Worm (Caenorhabditis elegans) whole organism, late embryonic: ENCODE data around the gene cdk-12.
A peak's percentile ranks its signal among the peaks of the same experiment; 100 is the strongest.

ENCODE experiments used
- C08G9.2 ChIP-seq: sonication (generic microtip); optimal IDR thresholded peaks from 2 replicates; lab custom pipeline; 2016; ENCODE audit warnings: mild to moderate bottlenecking, missing genetic modification characterization, moderate library complexity, missing compliant biosample characterization
- C38D4.7 ChIP-seq: fragments of 200-800 bp; sonication (Bioruptor generic); optimal IDR thresholded peaks from 2 replicates; lab custom pipeline; 2018; ENCODE audit warnings: mild to moderate bottlenecking, missing genetic modification characterization, moderate library complexity, missing compliant biosample characterization
- K02D7.2 ChIP-seq: sonication (generic microtip); optimal IDR thresholded peaks from 2 replicates; lab custom pipeline; 2017; ENCODE audit warnings: mild to moderate bottlenecking, missing genetic modification characterization, missing compliant biosample characterization
- ahr-1 ChIP-seq: sonication (generic microtip); optimal IDR thresholded peaks from 2 replicates; lab custom pipeline; 2016; ENCODE audit warnings: missing genetic modification characterization, missing compliant biosample characterization
- ama-1 ChIP-seq: fragments of 150-350 bp; optimal IDR thresholded peaks from 2 replicates; lab custom pipeline; 2014
- ceh-14 ChIP-seq: sonication (generic microtip); optimal IDR thresholded peaks from 2 replicates; lab custom pipeline; 2016; ENCODE audit warnings: missing genotype, missing genetic modification characterization, missing compliant biosample characterization
- ceh-18 ChIP-seq: sonication (generic microtip); optimal IDR thresholded peaks from 2 replicates; lab custom pipeline; 2016; ENCODE audit warnings: missing genetic modification characterization, missing compliant biosample characterization
- ceh-19 ChIP-seq: fragments of 200-800 bp; sonication (Bioruptor generic); optimal IDR thresholded peaks from 2 replicates; lab custom pipeline; 2018; ENCODE audit warnings: mild to moderate bottlenecking, missing genetic modification characterization, missing compliant biosample characterization
- ceh-31 ChIP-seq: sonication (generic microtip); optimal IDR thresholded peaks from 2 replicates; lab custom pipeline; 2016; ENCODE audit warnings: missing genetic modification characterization, missing compliant biosample characterization
- ceh-34 ChIP-seq: sonication (generic microtip); optimal IDR thresholded peaks from 2 replicates; lab custom pipeline; 2016; ENCODE audit warnings: mild to moderate bottlenecking, missing genetic modification characterization, missing compliant biosample characterization
- ceh-45 ChIP-seq: fragments of 200-800 bp; sonication (Bioruptor generic); IDR thresholded peaks from 2 replicates; pipeline ENCODE4 v1.3.6; 2022; ENCODE audit warnings: missing genetic modification reagents, missing genetic modification characterization, missing compliant biosample characterization
- ceh-9 ChIP-seq: sonication (generic microtip); optimal IDR thresholded peaks from 2 replicates; lab custom pipeline; 2016; ENCODE audit warnings: mild to moderate bottlenecking, missing genetic modification characterization, inconsistent platforms, missing compliant biosample characterization
- che-1 ChIP-seq: sonication (generic microtip); optimal IDR thresholded peaks from 2 replicates; lab custom pipeline; 2016; ENCODE audit warnings: mild to moderate bottlenecking, missing genetic modification characterization, missing compliant biosample characterization
- dve-1 ChIP-seq: sonication (generic microtip); optimal IDR thresholded peaks from 2 replicates; lab custom pipeline; 2017; ENCODE audit warnings: antibody characterized with exemption, mild to moderate bottlenecking, missing genetic modification characterization, missing compliant biosample characterization
- elt-2 ChIP-seq: sonication (generic microtip); optimal IDR thresholded peaks from 2 replicates; lab custom pipeline; 2016; ENCODE audit warnings: missing genetic modification reagents, missing genetic modification characterization, missing compliant biosample characterization
- ets-4 ChIP-seq: sonication (generic microtip); optimal IDR thresholded peaks from 2 replicates; lab custom pipeline; 2016; ENCODE audit warnings: missing genetic modification characterization, missing compliant biosample characterization
- fax-1 ChIP-seq: sonication (generic microtip); optimal IDR thresholded peaks from 2 replicates; lab custom pipeline; 2016; ENCODE audit warnings: missing genotype, missing genetic modification characterization, missing compliant biosample characterization
- fkh-10 ChIP-seq: fragments of 150-350 bp; optimal IDR thresholded peaks from 2 replicates; lab custom pipeline; 2014; ENCODE audit warnings: missing biosample characterization, missing genetic modification reagents, missing genetic modification characterization
- fkh-6 ChIP-seq: sonication (generic microtip); optimal IDR thresholded peaks from 2 replicates; lab custom pipeline; 2016; ENCODE audit warnings: missing genetic modification characterization, missing compliant biosample characterization
- gmeb-2 ChIP-seq: sonication (generic microtip); optimal IDR thresholded peaks from 2 replicates; lab custom pipeline; 2016; ENCODE audit warnings: missing genetic modification characterization, inconsistent platforms, missing compliant biosample characterization
- hlh-13 ChIP-seq: fragments of 200-800 bp; sonication (Bioruptor generic); optimal IDR thresholded peaks from 2 replicates; lab custom pipeline; 2018; ENCODE audit warnings: mild to moderate bottlenecking, missing genetic modification characterization, missing compliant biosample characterization
- hlh-30 ChIP-seq: sonication (generic microtip); optimal IDR thresholded peaks from 2 replicates; lab custom pipeline; 2017; ENCODE audit warnings: antibody characterized with exemption, missing genetic modification characterization, missing compliant biosample characterization; ENCODE audit not compliant: insufficient read depth
- hlh-6 ChIP-seq: sonication (generic microtip); optimal IDR thresholded peaks from 2 replicates; lab custom pipeline; 2016; ENCODE audit warnings: missing genotype, missing genetic modification characterization, missing compliant biosample characterization
- lin-11 ChIP-seq: fragments of 200-800 bp; sonication (Bioruptor generic); optimal IDR thresholded peaks from 2 replicates; lab custom pipeline; 2018; ENCODE audit warnings: mild to moderate bottlenecking, missing genetic modification characterization, missing compliant biosample characterization
- mec-3 ChIP-seq: sonication (generic microtip); optimal IDR thresholded peaks from 2 replicates; lab custom pipeline; 2016; ENCODE audit warnings: borderline replicate concordance, missing genetic modification characterization, missing compliant biosample characterization
- nfya-1 ChIP-seq: sonication (generic microtip); optimal IDR thresholded peaks from 2 replicates; lab custom pipeline; 2017; ENCODE audit warnings: missing genetic modification characterization, mild to moderate bottlenecking, missing compliant biosample characterization, antibody characterized with exemption, moderate library complexity
- nhr-232 ChIP-seq: sonication (generic microtip); optimal IDR thresholded peaks from 2 replicates; lab custom pipeline; 2016; ENCODE audit warnings: missing genetic modification characterization, missing compliant biosample characterization
- odd-2 ChIP-seq: sonication (generic microtip); optimal IDR thresholded peaks from 2 replicates; lab custom pipeline; 2017; ENCODE audit warnings: antibody characterized with exemption, mild to moderate bottlenecking, missing genetic modification characterization, missing compliant biosample characterization
- pag-3 ChIP-seq: sonication (generic microtip); optimal IDR thresholded peaks from 2 replicates; lab custom pipeline; 2016; ENCODE audit warnings: missing compliant biosample characterization, missing genetic modification characterization, borderline replicate concordance
- pat-9 ChIP-seq: fragments of 200-800 bp; sonication (Bioruptor generic); optimal IDR thresholded peaks from 2 replicates; lab custom pipeline; 2018; ENCODE audit warnings: mild to moderate bottlenecking, missing genetic modification characterization, moderate library complexity, missing compliant biosample characterization
- pha-2 ChIP-seq: sonication (generic microtip); optimal IDR thresholded peaks from 2 replicates; lab custom pipeline; 2017; ENCODE audit warnings: mild to moderate bottlenecking, missing genetic modification characterization, missing compliant biosample characterization
- pha-4 ChIP-seq: fragments of 150-350 bp; optimal IDR thresholded peaks from 2 replicates; lab custom pipeline; 2018; ENCODE audit warnings: missing biosample characterization, missing genetic modification reagents, missing genetic modification characterization
- pqm-1 ChIP-seq: sonication (generic microtip); optimal IDR thresholded peaks from 2 replicates; lab custom pipeline; 2016; ENCODE audit warnings: missing genetic modification characterization, missing compliant biosample characterization
- ref-2 ChIP-seq: sonication (generic microtip); optimal IDR thresholded peaks from 2 replicates; lab custom pipeline; 2016; ENCODE audit warnings: missing genetic modification characterization, missing compliant biosample characterization
- rnt-1 ChIP-seq: sonication (generic microtip); optimal IDR thresholded peaks from 2 replicates; lab custom pipeline; 2016; ENCODE audit warnings: missing genetic modification characterization, missing compliant biosample characterization
- sdc-2 ChIP-seq: sonication (generic microtip); optimal IDR thresholded peaks from 2 replicates; lab custom pipeline; 2016; ENCODE audit warnings: missing genotype, missing genetic modification characterization, missing compliant biosample characterization
- sox-2 ChIP-seq: fragments of 200-800 bp; sonication (Bioruptor generic); IDR thresholded peaks from 2 replicates; pipeline ENCODE4 v1.3.6; 2022; ENCODE audit warnings: missing genetic modification reagents, missing genetic modification characterization, missing compliant biosample characterization
- sox-4 ChIP-seq: sonication (generic microtip); optimal IDR thresholded peaks from 2 replicates; lab custom pipeline; 2017; ENCODE audit warnings: mild to moderate bottlenecking, missing genetic modification characterization, inconsistent platforms, missing compliant biosample characterization
- tbx-2 ChIP-seq: sonication (generic microtip); optimal IDR thresholded peaks from 2 replicates; lab custom pipeline; 2016; ENCODE audit warnings: missing genetic modification characterization, missing compliant biosample characterization
- ttx-3 ChIP-seq: sonication (generic microtip); optimal IDR thresholded peaks from 2 replicates; lab custom pipeline; 2016; ENCODE audit warnings: missing genetic modification reagents, missing genetic modification characterization, missing compliant biosample characterization
- unc-55 ChIP-seq: sonication (generic microtip); optimal IDR thresholded peaks from 2 replicates; lab custom pipeline; 2017; ENCODE audit warnings: missing biosample characterization, missing genetic modification reagents, missing genetic modification characterization
- unc-86 ChIP-seq: sonication (generic microtip); optimal IDR thresholded peaks from 2 replicates; lab custom pipeline; 2016; ENCODE audit warnings: missing genetic modification characterization, missing compliant biosample characterization
- ztf-16 ChIP-seq: sonication (generic microtip); optimal IDR thresholded peaks from 2 replicates; lab custom pipeline; 2017; ENCODE audit warnings: missing genetic modification characterization, missing compliant biosample characterization

The cdk-12 gene

DNA sequence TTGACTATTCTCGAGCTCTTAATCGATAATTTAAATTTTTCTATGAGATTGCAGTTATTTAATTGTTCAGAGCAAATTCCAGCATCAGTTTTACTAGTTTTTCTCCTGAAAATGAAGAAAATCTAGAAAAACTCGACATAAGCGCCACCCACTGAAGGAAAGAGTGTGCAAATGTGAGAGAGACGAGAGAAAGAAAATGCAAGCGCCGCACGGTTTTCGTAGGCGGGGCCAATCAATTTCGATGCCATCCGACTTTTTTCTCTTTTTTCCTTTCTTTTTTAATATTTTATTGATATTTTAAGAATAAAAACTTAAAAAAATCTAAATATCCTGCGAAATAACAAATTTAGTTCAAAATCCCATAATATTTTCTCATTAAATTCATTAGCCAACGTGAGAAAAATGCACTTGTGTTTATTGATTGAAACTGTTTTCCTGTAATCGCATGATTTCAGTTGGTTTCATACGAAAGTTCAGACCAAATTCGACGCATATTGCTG is at the start of gene cdk-12:
Gene cdk-12 (plus strand): TSS at position 450 of the 500 bp plus-strand sequence.
- TF ChIP-seq tbx-2 (tag; lab: Kevin White, UChicago) = peak; percentile 26
- TF ChIP-seq ceh-14 (tag; lab: Kevin White, UChicago) = no peak
- TF ChIP-seq C08G9.2 (tag; lab: Kevin White, UChicago) = no peak
- no peak for TF ChIP-seq odd-2 (tag; lab: Kevin White, UChicago)
- TF ChIP-seq hlh-13 = no peak
- no peak for TF ChIP-seq C38D4.7 (GFP tag; lab: Kevin White, UChicago)
- no peak for TF ChIP-seq pag-3 (tag; lab: Kevin White, UChicago)
- no peak for TF ChIP-seq ceh-45
- no peak for TF ChIP-seq ahr-1 (tag; lab: Kevin White, UChicago)
- no peak for TF ChIP-seq hlh-6
- TF ChIP-seq fkh-10 (GFP tag; lab: Kevin White, UChicago) = no peak
- TF ChIP-seq nfya-1 (tag; lab: Kevin White, UChicago) = peak; percentile 33
- TF ChIP-seq lin-11 (tag; lab: Kevin White, UChicago) = no peak

ce11 chrIII:4283175-4283574 is 49.6 kb upstream of the cdk-12 start:
- TF ChIP-seq ceh-34 (tag; lab: Kevin White, UChicago) (peak; percentile 42), unc-55 (GFP tag; lab: Kevin White, UChicago) (peak; percentile 88), rnt-1 (tag; lab: Kevin White, UChicago) (peak; percentile 29), ceh-18 (tag; lab: Kevin White, UChicago) (peak; percentile 38), ceh-14 (tag; lab: Kevin White, UChicago) (no peak), gmeb-2 (tag; lab: Kevin White, UChicago) (no peak)

DNA sequence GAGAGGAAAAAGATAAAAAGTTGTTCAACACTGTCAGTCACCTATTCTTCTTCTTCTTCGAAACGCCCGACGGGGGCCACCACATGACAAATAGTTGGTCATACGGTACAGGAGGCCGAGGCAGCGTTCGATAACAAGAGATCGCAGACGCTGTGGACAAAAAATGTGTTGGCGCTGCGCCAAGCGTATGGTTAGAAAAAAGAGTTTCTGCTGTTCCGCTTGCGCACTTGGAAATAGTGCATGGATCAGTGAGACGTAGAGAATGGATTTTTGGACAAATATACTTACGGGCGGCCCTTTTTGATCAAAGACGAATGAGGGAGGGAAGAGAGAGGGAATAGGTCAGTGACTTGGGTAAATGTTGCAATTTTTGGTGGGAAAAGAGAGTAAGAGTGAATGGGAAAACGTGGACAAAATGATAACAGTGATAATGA is 48.0 kb upstream of the cdk-12 start:
- no peak for TF ChIP-seq ttx-3 (tag; lab: Kevin White, UChicago)
- TF ChIP-seq nfya-1 (tag; lab: Kevin White, UChicago) = no peak
- TF ChIP-seq ets-4 (tag; lab: Kevin White, UChicago) = no peak
- no peak for TF ChIP-seq lin-11 (tag; lab: Kevin White, UChicago)
- no peak for TF ChIP-seq ceh-19 (GFP tag; lab: Kevin White, UChicago)
- TF ChIP-seq ama-1 = no peak
- TF ChIP-seq pag-3 (tag; lab: Kevin White, UChicago) = no peak
- TF ChIP-seq sdc-2 (tag; lab: Kevin White, UChicago) = no peak
- no peak for TF ChIP-seq ref-2
- no peak for TF ChIP-seq hlh-13
- no peak for TF ChIP-seq pha-2 (tag; lab: Kevin White, UChicago)
- peak; percentile 48 for TF ChIP-seq ceh-18 (tag; lab: Kevin White, UChicago)
- TF ChIP-seq C08G9.2 (tag; lab: Kevin White, UChicago) = no peak
- no peak for TF ChIP-seq hlh-6
- peak; percentile 14 for TF ChIP-seq pqm-1 (tag; lab: Kevin White, UChicago)
- no peak for TF ChIP-seq K02D7.2 (tag; lab: Kevin White, UChicago)
- TF ChIP-seq sox-4 (tag; lab: Kevin White, UChicago) = no peak
- no peak for TF ChIP-seq ztf-16 (tag; lab: Kevin White, UChicago)
- no peak for TF ChIP-seq ceh-31 (tag; lab: Kevin White, UChicago)
- TF ChIP-seq fkh-6 (tag; lab: Kevin White, UChicago) = no peak
- peak; percentile 79 for TF ChIP-seq hlh-30 (tag; lab: Kevin White, UChicago)
- TF ChIP-seq che-1 = no peak
- no peak for TF ChIP-seq ceh-9 (tag; lab: Kevin White, UChicago)
- TF ChIP-seq pat-9 = no peak
- TF ChIP-seq sox-2 (GFP tag; lab: Robert Waterston, UW) = no peak
- TF ChIP-seq nhr-232 (tag; lab: Kevin White, UChicago) = no peak
- peak; percentile 23 for TF ChIP-seq elt-2 (tag; lab: Kevin White, UChicago)
- TF ChIP-seq unc-86 (tag; lab: Kevin White, UChicago) = no peak
- TF ChIP-seq ceh-34 (tag; lab: Kevin White, UChicago) = no peak
- no peak for TF ChIP-seq fax-1 (tag; lab: Kevin White, UChicago)
- no peak for TF ChIP-seq dve-1 (tag; lab: Kevin White, UChicago)
- no peak for TF ChIP-seq mec-3
- TF ChIP-seq pha-4 (tag; lab: Kevin White, UChicago) = no peak
- peak; percentile 27 for TF ChIP-seq tbx-2 (tag; lab: Kevin White, UChicago)
- TF ChIP-seq C38D4.7 (GFP tag; lab: Kevin White, UChicago) = no peak
- TF ChIP-seq, all 69 proteins: peak for 5
